Worm (Caenorhabditis elegans) whole organism, mixed stage, embryonic: ENCODE results near the gene acr-20.
A peak's percentile ranks its signal among the peaks of the same experiment; 100 is the strongest.

Experiments
- M03D4.4 ChIP-seq: sonication (generic microtip); optimal IDR thresholded peaks from 2 replicates; lab custom pipeline; 2017; ENCODE audit warnings: mild to moderate bottlenecking, missing genetic modification characterization, missing compliant biosample characterization
- bed-3 ChIP-seq: fragments of 200-800 bp; sonication (Bioruptor generic); optimal IDR thresholded peaks from 3 replicates; lab custom pipeline; 2018; ENCODE audit warnings: mild to moderate bottlenecking, missing genetic modification characterization, moderate library complexity, missing compliant biosample characterization
- blmp-1 ChIP-seq: fragments of 150-350 bp; optimal IDR thresholded peaks from 2 replicates; lab custom pipeline; 2014; ENCODE audit warnings: missing biosample characterization, missing genetic modification characterization
- ceh-39 ChIP-seq: fragments of 150-350 bp; optimal IDR thresholded peaks from 2 replicates; lab custom pipeline; 2014; ENCODE audit warnings: missing biosample characterization, missing genetic modification characterization
- ceh-43 ChIP-seq: fragments of 200-800 bp; sonication (Bioruptor generic); optimal IDR thresholded peaks from 2 replicates; lab custom pipeline; 2018; ENCODE audit warnings: mild to moderate bottlenecking, missing genetic modification characterization, moderate library complexity, missing compliant biosample characterization
- ceh-83 ChIP-seq: fragments of 200-800 bp; sonication (Bioruptor generic); optimal IDR thresholded peaks from 2 replicates; lab custom pipeline; 2018; ENCODE audit warnings: mild to moderate bottlenecking, missing genetic modification characterization, missing compliant biosample characterization
- ces-1 ChIP-seq: fragments of 150-350 bp; optimal IDR thresholded peaks from 2 replicates; lab custom pipeline; 2014; ENCODE audit warnings: missing biosample characterization, missing genetic modification reagents, missing genetic modification characterization
- cnd-1 ChIP-seq: fragments of 200-800 bp; sonication (Bioruptor generic); optimal IDR thresholded peaks from 2 replicates; lab custom pipeline; 2018; ENCODE audit warnings: mild to moderate bottlenecking, missing genetic modification characterization, missing compliant biosample characterization
- drap-1 ChIP-seq: fragments of 200-800 bp; sonication (Bioruptor generic); optimal IDR thresholded peaks from 3 replicates; lab custom pipeline; 2018; ENCODE audit warnings: mild to moderate bottlenecking, missing genetic modification characterization, missing compliant biosample characterization
- elt-1 ChIP-seq: sonication (generic microtip); optimal IDR thresholded peaks from 2 replicates; lab custom pipeline; 2017; ENCODE audit warnings: missing genetic modification characterization, mild to moderate bottlenecking, missing compliant biosample characterization, antibody characterized with exemption, moderate library complexity, borderline replicate concordance; ENCODE audit not compliant: insufficient read depth
- elt-3 ChIP-seq: fragments of 150-350 bp; optimal IDR thresholded peaks from 2 replicates; lab custom pipeline; 2014; ENCODE audit warnings: missing biosample characterization, missing genetic modification characterization
- flh-1 ChIP-seq: fragments of 200-800 bp; sonication (Bioruptor generic); optimal IDR thresholded peaks from 2 replicates; lab custom pipeline; 2018; ENCODE audit warnings: mild to moderate bottlenecking, missing genetic modification characterization, moderate library complexity, missing compliant biosample characterization
- ham-2 ChIP-seq: fragments of 200-800 bp; sonication (Bioruptor generic); optimal IDR thresholded peaks from 2 replicates; lab custom pipeline; 2018; ENCODE audit warnings: mild to moderate bottlenecking, missing genetic modification characterization, missing compliant biosample characterization
- hlh-1 ChIP-seq: fragments of 150-350 bp; optimal IDR thresholded peaks from 2 replicates; lab custom pipeline; 2014; ENCODE audit warnings: missing biosample characterization, missing genetic modification reagents, missing genetic modification characterization
- lin-13 ChIP-seq: fragments of 150-350 bp; optimal IDR thresholded peaks from 2 replicates; lab custom pipeline; 2014; ENCODE audit warnings: missing biosample characterization, missing genetic modification characterization
- lin-32 ChIP-seq: fragments of 200-800 bp; sonication (Bioruptor generic); optimal IDR thresholded peaks from 2 replicates; lab custom pipeline; 2018; ENCODE audit warnings: mild to moderate bottlenecking, missing genetic modification characterization, missing compliant biosample characterization
- lsy-2 ChIP-seq: fragments of 150-350 bp; optimal IDR thresholded peaks from 2 replicates; lab custom pipeline; 2014; ENCODE audit warnings: missing biosample characterization, missing genetic modification characterization
- mab-5 ChIP-seq: fragments of 150-350 bp; optimal IDR thresholded peaks from 2 replicates; lab custom pipeline; 2014; ENCODE audit warnings: missing biosample characterization, missing genetic modification characterization
- mep-1 ChIP-seq: fragments of 150-350 bp; optimal IDR thresholded peaks from 2 replicates; lab custom pipeline; 2017; ENCODE audit warnings: missing biosample characterization, missing genetic modification reagents, missing genetic modification characterization, inconsistent platforms
- mls-2 ChIP-seq: sonication (generic microtip); optimal IDR thresholded peaks from 2 replicates; lab custom pipeline; 2016; ENCODE audit warnings: mild to moderate bottlenecking, missing genetic modification characterization, moderate library complexity, missing compliant biosample characterization
- nhr-12 ChIP-seq: fragments of 150-350 bp; optimal IDR thresholded peaks from 2 replicates; lab custom pipeline; 2014; ENCODE audit warnings: missing biosample characterization, missing genetic modification characterization
- nhr-2 ChIP-seq: fragments of 150-350 bp; optimal IDR thresholded peaks from 2 replicates; lab custom pipeline; 2014; ENCODE audit warnings: missing biosample characterization, missing genetic modification characterization
- nhr-237 ChIP-seq: fragments of 150-350 bp; optimal IDR thresholded peaks from 2 replicates; lab custom pipeline; 2014; ENCODE audit warnings: missing biosample characterization, missing genetic modification characterization
- nhr-28 ChIP-seq: fragments of 150-350 bp; optimal IDR thresholded peaks from 2 replicates; lab custom pipeline; 2014; ENCODE audit warnings: missing biosample characterization, missing genetic modification characterization
- nhr-76 ChIP-seq: sonication (generic microtip); optimal IDR thresholded peaks from 2 replicates; lab custom pipeline; 2017; ENCODE audit warnings: missing biosample characterization, missing genetic modification characterization
- pha-4 ChIP-seq: fragments of 150-350 bp; optimal IDR thresholded peaks from 2 replicates; lab custom pipeline; 2018; ENCODE audit warnings: missing biosample characterization, missing genetic modification reagents, missing genetic modification characterization
- sem-2 ChIP-seq: fragments of 200-800 bp; sonication (Bioruptor generic); optimal IDR thresholded peaks from 2 replicates; lab custom pipeline; 2018; ENCODE audit warnings: mild to moderate bottlenecking, missing genetic modification characterization, missing compliant biosample characterization
- snpc-4 ChIP-seq: fragments of 150-350 bp; optimal IDR thresholded peaks from 2 replicates; lab custom pipeline; 2014; ENCODE audit warnings: missing biosample characterization, missing genetic modification characterization
- sptf-1 ChIP-seq: sonication (generic microtip); optimal IDR thresholded peaks from 2 replicates; lab custom pipeline; 2017; ENCODE audit warnings: mild to moderate bottlenecking, missing genetic modification characterization, moderate library complexity, missing compliant biosample characterization
- tbx-8 ChIP-seq: fragments of 200-800 bp; sonication (Bioruptor generic); optimal IDR thresholded peaks from 2 replicates; lab custom pipeline; 2018; ENCODE audit warnings: mild to moderate bottlenecking, missing genetic modification characterization, moderate library complexity, missing compliant biosample characterization
- unc-120 ChIP-seq: sonication (generic microtip); optimal IDR thresholded peaks from 2 replicates; lab custom pipeline; 2017; ENCODE audit warnings: missing genetic modification characterization, missing compliant biosample characterization; ENCODE audit not compliant: poor library complexity, severe bottlenecking
- unc-39 ChIP-seq: fragments of 150-350 bp; optimal IDR thresholded peaks from 2 replicates; lab custom pipeline; 2014; ENCODE audit warnings: missing biosample characterization, missing genetic modification characterization
- unc-62 ChIP-seq: fragments of 150-350 bp; optimal IDR thresholded peaks from 2 replicates; lab custom pipeline; 2014; ENCODE audit warnings: missing biosample characterization, missing genetic modification reagents, missing genetic modification characterization
- zip-8 ChIP-seq: fragments of 150-350 bp; optimal IDR thresholded peaks from 2 replicates; lab custom pipeline; 2014; ENCODE audit warnings: missing biosample characterization, missing genetic modification characterization
- ztf-11 ChIP-seq: fragments of 150-350 bp; optimal IDR thresholded peaks from 2 replicates; lab custom pipeline; 2014; ENCODE audit warnings: missing biosample characterization, missing genetic modification characterization

acr-20 gene

ce11 chrII:14383644-14384043 is 5.9 kb upstream of the acr-20 start, which contains the start of gene mes-2 (continued):
- no peak for TF ChIP-seq mab-5 (tag; lab: Kevin White, UChicago)
- TF ChIP-seq ces-1, result peak; percentile 57
- no peak for TF ChIP-seq unc-120 (tag; lab: Kevin White, UChicago)
- TF ChIP-seq nhr-12, result no peak
- TF ChIP-seq nhr-237 (tag; lab: Kevin White, UChicago), result peak; percentile 50

- TF ChIP-seq ham-2 (GFP tag; lab: Kevin White, UChicago), result no peak
- no peak for TF ChIP-seq tbx-8 (GFP tag; lab: Kevin White, UChicago)
- TF ChIP-seq M03D4.4 (tag; lab: Kevin White, UChicago), result no peak
- no peak for TF ChIP-seq elt-1 (tag; lab: Kevin White, UChicago)
- TF ChIP-seq nhr-28 (tag; lab: Kevin White, UChicago), result no peak
- TF ChIP-seq ceh-39 (tag; lab: Kevin White, UChicago), result no peak
- TF ChIP-seq hlh-1 (tag; lab: Kevin White, UChicago), result no peak
- no peak for TF ChIP-seq mab-5 (tag; lab: Kevin White, UChicago)
- TF ChIP-seq unc-39 (tag; lab: Kevin White, UChicago), result no peak
- TF ChIP-seq ceh-83 (GFP tag; lab: Kevin White, UChicago), result no peak
Observed at ce11 chrII:14381450-14381849, 3.8 kb upstream of the acr-20 start, which contains the start of gene sdz-26. Gene sdz-26, plus strand, starts transcription at chrII:14381750.

- TF ChIP-seq flh-1 (GFP tag; lab: Kevin White, UChicago), result no peak
- TF ChIP-seq mep-1, result no peak
- TF ChIP-seq nhr-237 (tag; lab: Kevin White, UChicago), result no peak
- no peak for TF ChIP-seq ceh-39 (tag; lab: Kevin White, UChicago)
- TF ChIP-seq cnd-1 (tag; lab: Kevin White, UChicago), result no peak
- no peak for TF ChIP-seq elt-3 (tag; lab: Kevin White, UChicago)
- TF ChIP-seq mab-5 (tag; lab: Kevin White, UChicago), result no peak
- no peak for TF ChIP-seq ztf-11 (tag; lab: Kevin White, UChicago)
- no peak for TF ChIP-seq tbx-8 (GFP tag; lab: Kevin White, UChicago)
- no peak for TF ChIP-seq lsy-2
- TF ChIP-seq nhr-12, result no peak
Observed at ce11 chrII:14380778-14381177, 3.1 kb upstream of the acr-20 start.

- no peak for TF ChIP-seq hlh-1 (tag; lab: Kevin White, UChicago)
- TF ChIP-seq ham-2 (GFP tag; lab: Kevin White, UChicago), result peak; percentile 21
- TF ChIP-seq, all 35 proteins: peak for 1
Observed at ce11 chrII:14374594-14374993, 3.1 kb downstream of the acr-20 start.

- TF ChIP-seq unc-62 (no peak), ceh-83 (GFP tag; lab: Kevin White, UChicago) (peak; percentile 29), tbx-8 (GFP tag; lab: Kevin White, UChicago) (no peak), nhr-12 (no peak), nhr-76 (tag; lab: Kevin White, UChicago) (no peak), drap-1 (GFP tag; lab: Kevin White, UChicago) (no peak), lin-13 (tag; lab: Kevin White, UChicago) (no peak), elt-3 (tag; lab: Kevin White, UChicago) (no peak), cnd-1 (tag; lab: Kevin White, UChicago) (no peak), elt-1 (tag; lab: Kevin White, UChicago) (no peak), ceh-39 (tag; lab: Kevin White, UChicago) (no peak), ham-2 (GFP tag; lab: Kevin White, UChicago) (no peak), hlh-1 (tag; lab: Kevin White, UChicago) (no peak), lsy-2 (peak; percentile 38), ces-1 (peak; percentile 88), nhr-28 (tag; lab: Kevin White, UChicago) (no peak), unc-120 (tag; lab: Kevin White, UChicago) (peak; percentile 30), nhr-2 (tag; lab: Kevin White, UChicago) (no peak), mls-2 (tag; lab: Kevin White, UChicago) (no peak), mep-1 (peak; percentile 50), nhr-237 (tag; lab: Kevin White, UChicago) (no peak), ztf-11 (tag; lab: Kevin White, UChicago) (no peak), pha-4 (tag; lab: Kevin White, UChicago) (no peak), unc-39 (tag; lab: Kevin White, UChicago) (no peak), mab-5 (tag; lab: Kevin White, UChicago) (no peak), lin-32 (GFP tag; lab: Kevin White, UChicago) (no peak), M03D4.4 (tag; lab: Kevin White, UChicago) (no peak), zip-8 (tag; lab: Kevin White, UChicago) (no peak), blmp-1 (tag; lab: Kevin White, UChicago) (no peak), sptf-1 (tag; lab: Kevin White, UChicago) (peak; percentile 39), snpc-4 (tag; lab: Kevin White, UChicago) (no peak), sem-2 (GFP tag; lab: Kevin White, UChicago) (no peak), bed-3 (no peak), ceh-43 (GFP tag; lab: Kevin White, UChicago) (no peak), flh-1 (GFP tag; lab: Kevin White, UChicago) (no peak)
Observed at ce11 chrII:14365182-14365751, 12.4 kb downstream of the acr-20 start, which contains the start of gene imb-2. Gene imb-2, plus strand, starts transcription at chrII:14365701.
